Worm (Caenorhabditis elegans): Measurements from ENCODE around the gene atg-16.2.

The atg-16.2 gene

ce11 chrII:6409098-6409497, 44.1 kb downstream of the atg-16.2 start:
- no peak for TF ChIP-seq nhr-12 (tag; optimal IDR thresholded peaks at IDR 0.05)
- peak; percentile 45 for TF ChIP-seq blmp-1 (tag; optimal IDR thresholded peaks at IDR 0.05)

- TF ChIP-seq ceh-8 (GFP tag; optimal IDR thresholded peaks at IDR 0.05): no peak
- no peak for TF ChIP-seq blmp-1 (tag; optimal IDR thresholded peaks at IDR 0.05)
These were observed 45.9 kb downstream of the atg-16.2 start, which contains the start of gene spp-11 for ce11 chrII:6407279-6407678. Gene spp-11, minus strand, starts transcription at chrII:6407379.

- TF ChIP-seq unc-98 (GFP tag; IDR thresholded peaks at IDR 0.05): no peak
- no peak for TF ChIP-seq ces-1 (GFP tag; optimal IDR thresholded peaks at IDR 0.05)
- TF ChIP-seq elt-2 (tag; optimal IDR thresholded peaks at IDR 0.05): peak; percentile 37
- TF ChIP-seq nhr-47 (tag; optimal IDR thresholded peaks at IDR 0.05): no peak
These were observed 50.0 kb downstream of the atg-16.2 start, which contains the start of gene T25D10.1 for ce11 chrII:6403233-6403632. Gene T25D10.1, plus strand, starts transcription at chrII:6403401.

DNA sequence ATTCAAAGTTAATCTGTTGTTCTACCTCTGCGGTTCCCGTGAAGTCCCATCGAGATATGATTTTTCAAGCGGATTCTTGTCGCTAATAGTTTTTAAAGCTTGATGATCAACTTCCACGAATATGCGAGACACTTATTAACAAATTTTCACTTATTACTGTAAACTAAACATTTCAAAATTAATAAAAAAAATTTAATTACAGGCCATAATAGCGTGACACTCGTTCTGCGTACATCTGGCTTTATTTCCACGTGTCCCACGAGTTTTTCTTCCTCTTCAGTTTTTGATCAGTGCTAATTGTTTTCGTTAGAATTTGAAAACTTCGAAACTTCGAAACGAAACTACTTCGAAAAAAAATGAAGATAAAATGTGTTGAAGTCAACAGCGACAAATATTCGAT, 51.5 kb downstream of the atg-16.2 start, which contains the start of gene btb-2:
btb-2 (plus strand) TSS at position 301 of the 400 bp plus-strand sequence.
- TF ChIP-seq nhr-71 (tag; optimal IDR thresholded peaks at IDR 0.05) (no peak), snpc-4 (tag; optimal IDR thresholded peaks at IDR 0.05) (no peak), vab-15 (tag; optimal IDR thresholded peaks at IDR 0.05) (no peak), elt-3 (tag; optimal IDR thresholded peaks at IDR 0.05) (no peak), ceh-82 (tag; optimal IDR thresholded peaks at IDR 0.05) (no peak), ztf-4 (tag; optimal IDR thresholded peaks at IDR 0.05) (no peak), elt-2 (tag; optimal IDR thresholded peaks at IDR 0.05) (no peak), C16A3.4 (tag; optimal IDR thresholded peaks at IDR 0.05) (no peak)

Data from whole organism, L1 larva.